Worm (Caenorhabditis elegans): ENCODE data around the gene lec-4.

Gene lec-4

ce11 chrIII:3729520-3729919 lies 43.6 kb downstream of the lec-4 start, which contains the start of gene F34D10.9:
Gene F34D10.9 (minus strand): TSS chrIII:3729620.
- TF ChIP-seq elt-3 (tag; optimal IDR thresholded peaks at IDR 0.05), result no peak
- no peak for TF ChIP-seq unc-39 (tag; optimal IDR thresholded peaks at IDR 0.05)
- TF ChIP-seq lin-39 (tag; optimal IDR thresholded peaks at IDR 0.05), result no peak
- TF ChIP-seq ztf-1 (GFP tag; conservative IDR thresholded peaks at IDR 0.05), result no peak
- no peak for TF ChIP-seq skn-1 (tag; optimal IDR thresholded peaks at IDR 0.05)
- TF ChIP-seq dmd-4 (tag; optimal IDR thresholded peaks at IDR 0.05), result no peak

- no peak for TF ChIP-seq nhr-6 (tag; optimal IDR thresholded peaks at IDR 0.05)
- TF ChIP-seq ztf-4 (tag; optimal IDR thresholded peaks at IDR 0.05), result no peak
Observed at ce11 chrIII:3726443-3726842, 46.7 kb downstream of the lec-4 start, which contains the start of gene gldi-5. Gene gldi-5 (minus strand): TSS chrIII:3726500.

- TF ChIP-seq lin-11 (tag; optimal IDR thresholded peaks at IDR 0.05) (no peak), aly-2 (tag; optimal IDR thresholded peaks at IDR 0.05) (no peak), blmp-1 (tag; optimal IDR thresholded peaks at IDR 0.05; ENCODE audit: insufficient read depth) (no peak), peb-1 (tag; optimal IDR thresholded peaks at IDR 0.05) (no peak), mbf-1 (tag; optimal IDR thresholded peaks at IDR 0.05) (no peak), C34F6.9 (tag; optimal IDR thresholded peaks at IDR 0.05) (no peak), ztf-4 (tag; optimal IDR thresholded peaks at IDR 0.05) (no peak), unc-55 (GFP tag; optimal IDR thresholded peaks at IDR 0.05) (no peak), snpc-4 (tag; optimal IDR thresholded peaks at IDR 0.05) (no peak), elt-3 (tag; optimal IDR thresholded peaks at IDR 0.05) (no peak), alr-1 (tag; optimal IDR thresholded peaks at IDR 0.05) (no peak), mab-5 (tag; optimal IDR thresholded peaks at IDR 0.05) (no peak), ZK546.5 (tag; optimal IDR thresholded peaks at IDR 0.05) (no peak)
Observed at ce11 chrIII:3724880-3725279, 48.2 kb downstream of the lec-4 start, which contains the start of gene C14B1.12. Gene C14B1.12 (minus strand): TSS chrIII:3724980.

ce11 chrIII:3723726-3724125 lies 49.4 kb downstream of the lec-4 start:
- TF ChIP-seq blmp-1 (tag; optimal IDR thresholded peaks at IDR 0.05; ENCODE audit: insufficient read depth), result no peak
- no peak for TF ChIP-seq C34F6.9 (tag; optimal IDR thresholded peaks at IDR 0.05)
- TF ChIP-seq fos-1 (tag; optimal IDR thresholded peaks at IDR 0.05), result no peak
- no peak for TF ChIP-seq nhr-129 (tag; optimal IDR thresholded peaks at IDR 0.05)
- TF ChIP-seq mdl-1 (tag; optimal IDR thresholded peaks at IDR 0.05), result no peak
- no peak for TF ChIP-seq mab-5 (tag; optimal IDR thresholded peaks at IDR 0.05)
- no peak for TF ChIP-seq egl-27 (tag; optimal IDR thresholded peaks at IDR 0.05)
- TF ChIP-seq lin-11 (tag; optimal IDR thresholded peaks at IDR 0.05), result no peak
